Fruit fly (Drosophila melanogaster) whole organism, adult: ENCODE measurements around the gene CG5181.

Experiments used
- CG11617 ChIP-seq: fragments of 200-800 bp; sonication (Bioruptor generic); optimal IDR thresholded peaks from 2 replicates; lab custom pipeline; 2017; ENCODE audit warnings: mild to moderate bottlenecking, missing biosample characterization, missing genetic modification reagents, missing genetic modification characterization
- CG1620 ChIP-seq: fragments of 200-800 bp; sonication (Bioruptor generic); optimal IDR thresholded peaks from 2 replicates; lab custom pipeline; 2016; ENCODE audit warnings: missing biosample characterization, missing genetic modification characterization
- CG7101 ChIP-seq: fragments of 200-800 bp; sonication (Bioruptor generic); optimal IDR thresholded peaks from 2 replicates; lab custom pipeline; 2018; ENCODE audit warnings: missing biosample characterization, mild to moderate bottlenecking, missing genetic modification characterization, moderate library complexity
- cic ChIP-seq: fragments of 200-800 bp; sonication (Bioruptor generic); optimal IDR thresholded peaks from 2 replicates; lab custom pipeline; 2017; ENCODE audit warnings: missing biosample characterization, mild to moderate bottlenecking, missing genetic modification characterization, moderate library complexity
- tj ChIP-seq: fragments of 200-800 bp; sonication (Bioruptor generic); optimal IDR thresholded peaks from 3 replicates; lab custom pipeline; 2017; ENCODE audit warnings: missing biosample characterization, mild to moderate bottlenecking, missing genetic modification characterization, moderate library complexity

dm6 chr2L:7376157-7376556 lies 33.5 kb downstream of the CG5181 start:
- TF ChIP-seq CG7101 (tag; lab: Kevin White, UChicago), result no peak
- no peak for TF ChIP-seq tj (GFP tag; lab: Kevin White, UChicago)
- no peak for TF ChIP-seq CG1620 (GFP tag; lab: Kevin White, UChicago)
- TF ChIP-seq cic (GFP tag; lab: Kevin White, UChicago), result no peak
- TF ChIP-seq CG11617 (GFP tag; lab: Kevin White, UChicago), result no peak
